Worm (Caenorhabditis elegans): ENCODE measurements around the gene T21C9.6.

- TF ChIP-seq ztf-23 (GFP tag; IDR thresholded peaks at IDR 0.05) = no peak
- no peak for TF ChIP-seq ref-1 (GFP tag; conservative IDR thresholded peaks at IDR 0.05)
- TF ChIP-seq klf-2 (GFP tag; conservative IDR thresholded peaks at IDR 0.05) = no peak
- TF ChIP-seq T22C8.4 (GFP tag; IDR thresholded peaks at IDR 0.05) = no peak
Measured at ce11 chrV:10562817-10563216, 18.9 kb upstream of the T21C9.6 start.
